Fruit fly (Drosophila melanogaster): ENCODE data around the gene CG7600.

CG7600 gene

dm6 chr3L:11251721-11252423 is 41.3 kb downstream of the CG7600 start, which contains the start of gene scyl (continued):
- no peak for TF ChIP-seq CG8281 (tag; optimal IDR thresholded peaks at IDR 0.05)
- peak; percentile 69 for TF ChIP-seq HmgZ (tag; optimal IDR thresholded peaks at IDR 0.05)
- TF ChIP-seq Mes4 (GFP tag; optimal IDR thresholded peaks at IDR 0.05): peak; percentile 22
- peak; percentile 47 for TF ChIP-seq Dek (tag; optimal IDR thresholded peaks at IDR 0.05)
- peak; percentile 4 for TF ChIP-seq CG8359 (GFP tag; optimal IDR thresholded peaks at IDR 0.05; ENCODE audit: borderline replicate concordance)
- TF ChIP-seq TFAM (GFP tag; optimal IDR thresholded peaks at IDR 0.05): no peak
- no peak; the same call in 1 of the 2 replicates for TF ChIP-seq sens-2 (GFP tag; IDR thresholded peaks at IDR 0.05)
- TF ChIP-seq CG3407 (GFP tag; optimal IDR thresholded peaks at IDR 0.05): peak; percentile 72
- peak; percentile 87 for TF ChIP-seq abd-A (tag; optimal IDR thresholded peaks at IDR 0.05)
- peak; percentile 77 for TF ChIP-seq CG34376 (GFP tag; optimal IDR thresholded peaks at IDR 0.05)
- TF ChIP-seq CG3163 (GFP tag; optimal IDR thresholded peaks at IDR 0.05): peak; percentile 95
- no peak for TF ChIP-seq dan (GFP tag; IDR thresholded peaks at IDR 0.05)
- no peak for TF ChIP-seq Dfd (GFP tag; optimal IDR thresholded peaks at IDR 0.05)
- peak; percentile 28 for TF ChIP-seq CG12391 (tag; optimal IDR thresholded peaks at IDR 0.05)
- peak; percentile 72 for TF ChIP-seq repo (GFP tag; optimal IDR thresholded peaks at IDR 0.05)
- peak; percentile 62 for TF ChIP-seq Awh (GFP tag; IDR thresholded peaks at IDR 0.05)
- TF ChIP-seq Hsf (GFP tag; optimal IDR thresholded peaks at IDR 0.05): no peak
- TF ChIP-seq chif (GFP tag; optimal IDR thresholded peaks at IDR 0.05): peak; percentile 18 to 52
- TF ChIP-seq CG7745 (tag; optimal IDR thresholded peaks at IDR 0.05): peak; percentile 84
- peak; percentile 35; the same call in 1 of the 2 replicates for TF ChIP-seq al (GFP tag; IDR thresholded peaks at IDR 0.05)
- peak; percentile 36 to 37 for TF ChIP-seq Pdp1 (GFP tag; optimal IDR thresholded peaks at IDR 0.05)
- no peak for TF ChIP-seq Hmx (GFP tag; optimal IDR thresholded peaks at IDR 0.05)
- peak; percentile 58 for TF ChIP-seq CG7987 (GFP tag; optimal IDR thresholded peaks at IDR 0.05)
- TF ChIP-seq CG12659 (GFP tag; optimal IDR thresholded peaks at IDR 0.05): peak; percentile 49
- TF ChIP-seq br (optimal IDR thresholded peaks at IDR 0.05): no peak
- no peak for TF ChIP-seq fu2 (GFP tag; optimal IDR thresholded peaks at IDR 0.05)
- peak; percentile 54; the same call in 1 of the 2 replicates for TF ChIP-seq HLH3B (GFP tag; IDR thresholded peaks at IDR 0.05)
- no peak for TF ChIP-seq phol (tag; optimal IDR thresholded peaks at IDR 0.05)
- no peak for TF ChIP-seq hb (GFP tag; IDR thresholded peaks at IDR 0.05; ENCODE audit: partially characterized antibody)
- TF ChIP-seq CG3838 (GFP tag; optimal IDR thresholded peaks at IDR 0.05): no peak
- TF ChIP-seq pita (GFP tag; optimal IDR thresholded peaks at IDR 0.05): no peak
- no peak; the same call in 1 of the 2 replicates for TF ChIP-seq cas (GFP tag; IDR thresholded peaks at IDR 0.05)
- peak; percentile 99 for TF ChIP-seq CG15479 (GFP tag; optimal IDR thresholded peaks at IDR 0.05)
- TF ChIP-seq h (optimal IDR thresholded peaks at IDR 0.05): no peak
- no peak for TF ChIP-seq CG14860 (GFP tag; IDR thresholded peaks at IDR 0.05; ENCODE audit: partially characterized antibody)
- TF ChIP-seq CG6654 (GFP tag; optimal IDR thresholded peaks at IDR 0.05): no peak
- TF ChIP-seq Ptx1 (GFP tag; IDR thresholded peaks at IDR 0.05): peak; percentile 28; the same call in 1 of the 2 replicates
- TF ChIP-seq CG2120 (GFP tag; optimal IDR thresholded peaks at IDR 0.05): peak; percentile 47
- TF ChIP-seq CG13424 (tag; optimal IDR thresholded peaks at IDR 0.05): no peak
- peak; percentile 73 for TF ChIP-seq CG13894 (tag; optimal IDR thresholded peaks at IDR 0.05)
- TF ChIP-seq CG15073 (GFP tag; optimal IDR thresholded peaks at IDR 0.05): no peak
- no peak for TF ChIP-seq ssp (GFP tag; IDR thresholded peaks at IDR 0.05)
- TF ChIP-seq Spps (tag; optimal IDR thresholded peaks at IDR 0.05): no peak
- TF ChIP-seq pros (GFP tag; optimal IDR thresholded peaks at IDR 0.05): peak; percentile 94
- TF ChIP-seq wor (GFP tag; IDR thresholded peaks at IDR 0.05): no peak
- TF ChIP-seq bab2 (GFP tag; optimal IDR thresholded peaks at IDR 0.05): peak; percentile 10
- no peak for TF ChIP-seq CG12155 (GFP tag; optimal IDR thresholded peaks at IDR 0.05)
- peak; percentile 91 for TF ChIP-seq ash1 (GFP tag; optimal IDR thresholded peaks at IDR 0.05)
- TF ChIP-seq hth (optimal IDR thresholded peaks at IDR 0.05): no peak
- TF ChIP-seq Adf1 (GFP tag; IDR thresholded peaks at IDR 0.05): peak; percentile 80
